Worm (Caenorhabditis elegans) whole organism, L2 larva: ENCODE measurements around the gene nhr-138.

Source experiments
- C34F6.9 ChIP-seq: fragments of 150-350 bp; optimal IDR thresholded peaks from 2 replicates; lab custom pipeline; 2014; ENCODE audit warnings: missing biosample characterization, missing genetic modification characterization
- F13H6.1 ChIP-seq: sonication (generic microtip); optimal IDR thresholded peaks from 2 replicates; lab custom pipeline; 2016; ENCODE audit warnings: missing genetic modification characterization, missing compliant biosample characterization
- R02D3.7 ChIP-seq: fragments of 150-350 bp; optimal IDR thresholded peaks from 2 replicates; lab custom pipeline; 2014; ENCODE audit warnings: missing biosample characterization, missing genetic modification characterization
- ZK546.5 ChIP-seq: sonication (generic microtip); optimal IDR thresholded peaks from 2 replicates; lab custom pipeline; 2017; ENCODE audit warnings: missing biosample characterization, missing genetic modification characterization
- alr-1 ChIP-seq: fragments of 150-350 bp; optimal IDR thresholded peaks from 2 replicates; lab custom pipeline; 2014; ENCODE audit warnings: missing biosample characterization, missing genetic modification characterization
- aly-2 ChIP-seq: fragments of 150-350 bp; optimal IDR thresholded peaks from 2 replicates; lab custom pipeline; 2014; ENCODE audit warnings: missing biosample characterization, missing genetic modification characterization
- ama-1 ChIP-seq: fragments of 150-350 bp; optimal IDR thresholded peaks from 2 replicates; lab custom pipeline; 2018; ENCODE audit warnings: inconsistent platforms
- blmp-1 ChIP-seq: sonication (generic microtip); optimal IDR thresholded peaks from 2 replicates; lab custom pipeline; 2017; ENCODE audit warnings: missing genetic modification characterization, mild to moderate bottlenecking, missing compliant biosample characterization, antibody characterized with exemption, moderate library complexity; ENCODE audit not compliant: insufficient read depth
- ceh-16 ChIP-seq: fragments of 150-350 bp; optimal IDR thresholded peaks from 2 replicates; lab custom pipeline; 2014; ENCODE audit warnings: missing biosample characterization, missing genetic modification characterization
- ceh-82 ChIP-seq: fragments of 150-350 bp; optimal IDR thresholded peaks from 2 replicates; lab custom pipeline; 2014; ENCODE audit warnings: missing biosample characterization, missing genetic modification characterization
- crh-2 ChIP-seq: sonication (generic microtip); optimal IDR thresholded peaks from 2 replicates; lab custom pipeline; 2017; ENCODE audit warnings: missing biosample characterization, missing genetic modification characterization
- egl-27 ChIP-seq: sonication (generic microtip); optimal IDR thresholded peaks from 3 replicates; lab custom pipeline; 2017; ENCODE audit warnings: missing biosample characterization, missing genetic modification reagents, missing genetic modification characterization
- elt-1 ChIP-seq: fragments of 150-350 bp; optimal IDR thresholded peaks from 2 replicates; lab custom pipeline; 2014; ENCODE audit warnings: missing biosample characterization, missing genetic modification characterization
- fos-1 ChIP-seq: fragments of 150-350 bp; optimal IDR thresholded peaks from 2 replicates; lab custom pipeline; 2014; ENCODE audit warnings: missing biosample characterization, missing genetic modification characterization
- gmeb-1 ChIP-seq: fragments of 150-350 bp; optimal IDR thresholded peaks from 2 replicates; lab custom pipeline; 2014; ENCODE audit warnings: missing biosample characterization, missing genetic modification characterization
- lin-11 ChIP-seq: fragments of 150-350 bp; sonication (generic microtip); optimal IDR thresholded peaks from 2 replicates; lab custom pipeline; 2014; ENCODE audit warnings: missing biosample characterization, missing genetic modification characterization, inconsistent platforms, mixed read lengths
- lin-13 ChIP-seq: fragments of 150-350 bp; optimal IDR thresholded peaks from 2 replicates; lab custom pipeline; 2014; ENCODE audit warnings: missing biosample characterization, missing genetic modification reagents, missing genetic modification characterization
- lin-39 ChIP-seq: fragments of 150-350 bp; optimal IDR thresholded peaks from 2 replicates; lab custom pipeline; 2014; ENCODE audit warnings: missing biosample characterization, missing genetic modification reagents, missing genetic modification characterization
- lsy-2 ChIP-seq, 2 experiments: fragments of 150-350 bp in 1 of 2; sonication (generic microtip) in 1 of 2; optimal IDR thresholded peaks; 2 replicates each; lab custom pipeline; 2014 to 2017; ENCODE audit warnings: missing biosample characterization in 2 of 2, missing genetic modification characterization in 2 of 2
- mab-5 ChIP-seq: fragments of 150-350 bp; optimal IDR thresholded peaks from 2 replicates; lab custom pipeline; 2014; ENCODE audit warnings: missing biosample characterization, missing genetic modification characterization
- nhr-129 ChIP-seq: fragments of 150-350 bp; optimal IDR thresholded peaks from 2 replicates; lab custom pipeline; 2014; ENCODE audit warnings: missing biosample characterization, missing genetic modification characterization
- nhr-21 ChIP-seq: fragments of 150-350 bp; optimal IDR thresholded peaks from 2 replicates; lab custom pipeline; 2014; ENCODE audit warnings: missing biosample characterization, missing genetic modification characterization
- nhr-25 ChIP-seq: fragments of 150-350 bp; sonication (generic microtip); optimal IDR thresholded peaks from 3 replicates; lab custom pipeline; 2014; ENCODE audit warnings: missing biosample characterization, missing genetic modification characterization
- nhr-6 ChIP-seq: fragments of 150-350 bp; optimal IDR thresholded peaks from 2 replicates; lab custom pipeline; 2014; ENCODE audit warnings: missing biosample characterization, missing genetic modification characterization
- nhr-77 ChIP-seq: fragments of 150-350 bp; optimal IDR thresholded peaks from 2 replicates; lab custom pipeline; 2014; ENCODE audit warnings: missing biosample characterization, missing genetic modification characterization
- peb-1 ChIP-seq: fragments of 150-350 bp; optimal IDR thresholded peaks from 2 replicates; lab custom pipeline; 2014; ENCODE audit warnings: missing biosample characterization, missing genetic modification characterization
- sem-4 ChIP-seq: fragments of 150-350 bp; optimal IDR thresholded peaks from 2 replicates; lab custom pipeline; 2014; ENCODE audit warnings: missing biosample characterization, missing genetic modification reagents, missing genetic modification characterization
- skn-1 ChIP-seq: sonication (generic microtip); optimal IDR thresholded peaks from 2 replicates; lab custom pipeline; 2017; ENCODE audit warnings: missing biosample characterization, missing genetic modification characterization
- sma-3 ChIP-seq: sonication (generic microtip); optimal IDR thresholded peaks from 2 replicates; lab custom pipeline; 2016; ENCODE audit warnings: missing genetic modification reagents, missing genetic modification characterization, missing compliant biosample characterization
- sma-9 ChIP-seq, 2 experiments: fragments of 150-350 bp in 1 of 2; sonication (generic microtip) in 1 of 2; optimal IDR thresholded peaks; 2 replicates each; lab custom pipeline; 2014 to 2016; ENCODE audit warnings: missing genetic modification characterization in 2 of 2, mild to moderate bottlenecking in 1 of 2, missing biosample characterization in 1 of 2, missing compliant biosample characterization in 1 of 2, missing genetic modification reagents in 1 of 2, moderate library complexity in 1 of 2
- snpc-4 ChIP-seq: fragments of 150-350 bp; optimal IDR thresholded peaks from 2 replicates; lab custom pipeline; 2014; ENCODE audit warnings: missing biosample characterization, missing genetic modification characterization
- unc-55 ChIP-seq: fragments of 150-350 bp; sonication (generic microtip); optimal IDR thresholded peaks from 3 replicates; lab custom pipeline; 2014; ENCODE audit warnings: missing biosample characterization, missing genetic modification reagents, missing genetic modification characterization
- ztf-1 ChIP-seq: fragments of 200-800 bp; sonication (Bioruptor generic); conservative IDR thresholded peaks from 2 replicates; pipeline ENCODE4 v1.3.6; 2022; ENCODE audit warnings: missing genetic modification characterization, missing compliant biosample characterization
- ztf-11 ChIP-seq: sonication (generic microtip); optimal IDR thresholded peaks from 2 replicates; lab custom pipeline; 2017; ENCODE audit warnings: missing biosample characterization, missing genetic modification characterization
- ztf-4 ChIP-seq: fragments of 150-350 bp; optimal IDR thresholded peaks from 2 replicates; lab custom pipeline; 2014; ENCODE audit warnings: missing biosample characterization, missing genetic modification characterization

Gene nhr-138

ce11 chrIV:9728376-9728775 is 3.3 kb downstream of the nhr-138 start, which contains the start of gene nhr-100:
nhr-100 (plus strand) TSS chrIV:9728676.
- TF ChIP-seq gmeb-1 (tag; lab: Kevin White, UChicago) (no peak), crh-2 (no peak), F13H6.1 (tag; lab: Kevin White, UChicago) (no peak), skn-1 (tag; lab: Kevin White, UChicago) (no peak), ztf-11 (tag; lab: Kevin White, UChicago) (no peak), blmp-1 (tag; lab: Kevin White, UChicago) (no peak), ztf-1 (GFP tag; lab: Robert Waterston, UW) (no peak), egl-27 (tag; lab: Kevin White, UChicago) (no peak), lsy-2 (tag; optimal IDR thresholded peaks at IDR 0.05; lab: Kevin White, UChicago) (no peak), nhr-25 (no peak), nhr-6 (tag; lab: Kevin White, UChicago) (no peak), lin-11 (tag; lab: Kevin White, UChicago) (no peak), aly-2 (tag; lab: Kevin White, UChicago) (no peak), fos-1 (no peak), lin-39 (tag; lab: Kevin White, UChicago) (no peak), ZK546.5 (tag; lab: Kevin White, UChicago) (no peak), sem-4 (tag; lab: Kevin White, UChicago) (no peak), lin-13 (no peak), R02D3.7 (no peak), ztf-4 (tag; lab: Kevin White, UChicago) (no peak)

ce11 chrIV:9733904-9734303 is 8.9 kb downstream of the nhr-138 start:
- TF ChIP-seq sma-3 (GFP tag; lab: Kevin White, UChicago) (no peak), fos-1 (no peak), alr-1 (no peak), egl-27 (tag; lab: Kevin White, UChicago) (no peak), ama-1 (lab: Kevin White, UChicago) (no peak), sem-4 (tag; lab: Kevin White, UChicago) (no peak), nhr-77 (tag; lab: Kevin White, UChicago) (no peak), ceh-82 (tag; lab: Kevin White, UChicago) (no peak), lin-39 (tag; lab: Kevin White, UChicago) (no peak), nhr-21 (no peak), mab-5 (tag; lab: Kevin White, UChicago) (no peak), nhr-6 (tag; lab: Kevin White, UChicago) (no peak), lin-13 (no peak)

- TF ChIP-seq nhr-129 (no peak), lsy-2 (tag; optimal IDR thresholded peaks at IDR 0.05; lab: Kevin White, UChicago) (peak in 1 of 2 experiments; percentile 3)
These were observed 9.8 kb downstream of the nhr-138 start for ce11 chrIV:9734861-9735260.

ce11 chrIV:9735750-9736149 is 10.7 kb downstream of the nhr-138 start:
- TF ChIP-seq blmp-1 (tag; lab: Kevin White, UChicago) = peak; percentile 37
- TF ChIP-seq skn-1 (tag; lab: Kevin White, UChicago) = no peak
- TF ChIP-seq mab-5 (tag; lab: Kevin White, UChicago) = peak; percentile 31
- peak in 1 of 2 experiments; percentile 63 for TF ChIP-seq lsy-2 (tag; optimal IDR thresholded peaks at IDR 0.05; lab: Kevin White, UChicago)
- TF ChIP-seq C34F6.9 (tag; lab: Kevin White, UChicago) = peak; percentile 3
- TF ChIP-seq sma-3 (GFP tag; lab: Kevin White, UChicago) = peak; percentile 3
- peak; percentile 92 for TF ChIP-seq fos-1
- TF ChIP-seq nhr-6 (tag; lab: Kevin White, UChicago) = no peak
- no peak for TF ChIP-seq peb-1 (tag; lab: Kevin White, UChicago)
- no peak for TF ChIP-seq egl-27 (tag; lab: Kevin White, UChicago)
- TF ChIP-seq nhr-21 = no peak
- peak; percentile 61 for TF ChIP-seq crh-2
- TF ChIP-seq nhr-129 = peak; percentile 33
- peak; percentile 67 for TF ChIP-seq sma-9 (GFP tag; optimal IDR thresholded peaks at IDR 0.05; lab: Kevin White, UChicago)
- TF ChIP-seq sma-9 (tag; optimal IDR thresholded peaks at IDR 0.05; lab: Kevin White, UChicago) = no peak

ce11 chrIV:9737204-9737790 is 12.2 kb downstream of the nhr-138 start, which contains the start of gene cka-1:
cka-1 (minus strand) TSS chrIV:9737621.
- no peak for TF ChIP-seq elt-1 (tag; lab: Kevin White, UChicago)
- peak; percentile 19 for TF ChIP-seq sma-3 (GFP tag; lab: Kevin White, UChicago)
- TF ChIP-seq ceh-82 (tag; lab: Kevin White, UChicago) = no peak
- peak; percentile 63 for TF ChIP-seq fos-1
- no peak for TF ChIP-seq unc-55 (GFP tag; lab: Kevin White, UChicago)
- no peak for TF ChIP-seq lin-11 (tag; lab: Kevin White, UChicago)
- peak; percentile 26 for TF ChIP-seq nhr-129
- TF ChIP-seq lsy-2 (tag; optimal IDR thresholded peaks at IDR 0.05; lab: Kevin White, UChicago) = no peak
- no peak for TF ChIP-seq nhr-77 (tag; lab: Kevin White, UChicago)
- no peak for TF ChIP-seq snpc-4 (tag; lab: Kevin White, UChicago)
- TF ChIP-seq F13H6.1 (tag; lab: Kevin White, UChicago) = peak; percentile 31
- TF ChIP-seq sma-9 (GFP tag; optimal IDR thresholded peaks at IDR 0.05; lab: Kevin White, UChicago) = peak; percentile 0
- no peak for TF ChIP-seq sma-9 (tag; optimal IDR thresholded peaks at IDR 0.05; lab: Kevin White, UChicago)
- TF ChIP-seq nhr-6 (tag; lab: Kevin White, UChicago) = no peak
- TF ChIP-seq skn-1 (tag; lab: Kevin White, UChicago) = no peak
- TF ChIP-seq sem-4 (tag; lab: Kevin White, UChicago) = peak; percentile 20
- no peak for TF ChIP-seq R02D3.7
- no peak for TF ChIP-seq nhr-21
- TF ChIP-seq ceh-16 (tag; lab: Kevin White, UChicago) = no peak
